Fruit fly (Drosophila melanogaster): Measurements from ENCODE around the gene chrb.

DNA sequence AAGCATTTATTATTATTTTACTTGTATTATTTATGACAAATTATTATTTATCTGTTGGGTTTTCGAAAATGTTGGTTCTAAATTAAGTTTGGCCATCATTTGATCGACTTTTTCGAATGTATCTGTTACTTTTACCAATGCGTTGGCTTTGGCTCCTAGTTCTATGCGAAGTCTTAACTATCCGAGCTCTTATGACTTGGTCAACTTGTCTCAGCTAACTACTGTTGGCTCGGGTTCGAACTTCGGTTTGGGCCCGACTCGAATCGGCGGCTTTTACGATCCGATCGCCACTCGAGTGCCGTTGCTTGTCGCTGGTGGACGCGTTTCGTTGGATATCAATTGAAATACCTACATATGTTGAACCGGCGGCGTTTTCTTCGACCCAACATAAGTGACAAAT, 26.1 kb downstream of the chrb start, which contains the start of gene CG7512:
- TF ChIP-seq EcR (GFP tag; optimal IDR thresholded peaks at IDR 0.05) (no peak), CG8478 (optimal IDR thresholded peaks at IDR 0.05) (no peak), psq (optimal IDR thresholded peaks at IDR 0.05) (no peak), pan (optimal IDR thresholded peaks at IDR 0.05) (no peak), usp (GFP tag; optimal IDR thresholded peaks at IDR 0.05) (no peak)

All from whole organism.